Worm (Caenorhabditis elegans) whole organism, L2 larva: ENCODE data around the gene herd-1.

Source experiments
- lin-11 ChIP-seq: fragments of 150-350 bp; sonication (generic microtip); optimal IDR thresholded peaks from 2 replicates; lab custom pipeline; 2014; ENCODE audit warnings: missing biosample characterization, missing genetic modification characterization, inconsistent platforms, mixed read lengths
- sma-3 ChIP-seq: sonication (generic microtip); optimal IDR thresholded peaks from 2 replicates; lab custom pipeline; 2016; ENCODE audit warnings: missing genetic modification reagents, missing genetic modification characterization, missing compliant biosample characterization
- snpc-4 ChIP-seq: fragments of 150-350 bp; optimal IDR thresholded peaks from 2 replicates; lab custom pipeline; 2014; ENCODE audit warnings: missing biosample characterization, missing genetic modification characterization
- ztf-4 ChIP-seq: fragments of 150-350 bp; optimal IDR thresholded peaks from 2 replicates; lab custom pipeline; 2014; ENCODE audit warnings: missing biosample characterization, missing genetic modification characterization

DNA sequence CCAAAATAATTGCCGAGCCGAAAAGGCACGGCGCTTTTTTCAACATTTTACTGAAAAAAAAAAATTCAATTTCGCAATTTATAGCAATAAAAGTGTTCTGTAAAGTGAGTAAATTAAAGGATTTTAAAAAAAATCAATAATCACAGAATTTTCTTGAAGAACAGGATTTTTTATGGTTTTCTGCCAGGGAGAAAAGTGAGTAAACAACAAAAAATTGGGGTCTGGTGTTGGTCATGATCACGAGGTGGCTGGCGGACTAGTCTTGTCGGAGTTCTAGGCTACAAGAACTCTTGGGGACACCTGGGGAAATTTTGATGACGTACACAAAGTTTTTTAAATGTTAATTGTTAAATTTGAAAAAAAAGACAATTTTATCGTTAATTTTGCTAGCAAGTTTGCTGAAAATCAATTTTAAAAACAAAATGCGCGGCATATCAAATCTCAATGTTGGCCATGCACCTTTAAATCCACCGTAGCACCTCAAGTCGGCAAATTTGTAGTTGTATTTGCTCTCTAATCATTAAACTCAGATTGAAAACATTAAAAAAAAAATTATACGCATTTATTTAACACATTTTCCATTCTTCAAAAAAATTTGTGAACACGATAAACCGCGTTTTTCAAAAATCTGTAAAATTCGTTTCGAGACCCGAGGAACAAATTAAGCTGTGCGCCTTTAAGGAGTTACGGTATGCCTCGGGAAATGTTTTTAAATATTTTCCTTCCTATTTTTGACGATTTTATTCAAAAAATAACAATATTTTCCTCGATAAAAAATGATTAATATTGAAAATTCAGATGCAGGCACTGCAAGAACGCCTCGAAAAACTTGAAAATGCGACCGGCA lies 39.3 kb upstream of the herd-1 start, which contains the start of the genes scav-3 and Y49E10.21:
- TF ChIP-seq sma-3 (no peak), ztf-4 (tag; lab: Kevin White, UChicago) (no peak), lin-11 (no peak), snpc-4 (no peak)
